Worm (Caenorhabditis elegans): ENCODE data around the gene srb-5.

DNA sequence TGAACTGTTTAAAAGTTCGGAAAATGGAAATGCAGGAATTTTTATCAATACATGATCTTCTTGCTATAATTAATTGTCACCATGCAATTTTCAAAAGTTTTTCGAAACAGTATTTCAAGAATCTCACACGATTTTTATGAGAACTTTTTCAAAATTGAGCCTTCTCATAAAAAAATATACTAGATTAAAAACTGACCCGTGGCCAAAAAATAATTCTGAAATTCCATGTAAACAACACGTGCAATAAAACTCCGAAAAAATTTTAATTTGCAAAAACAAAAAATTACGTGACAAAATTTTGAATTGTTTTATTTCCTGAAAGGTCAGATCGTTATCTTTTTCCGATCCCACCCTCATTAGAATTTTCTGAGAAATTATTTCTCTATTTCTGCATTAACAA, 32.3 kb upstream of the srb-5 start, which contains the start of gene C34F11.5:
- no peak for TF ChIP-seq egl-27 (tag; optimal IDR thresholded peaks at IDR 0.05)
- TF ChIP-seq R02D3.7 (tag; optimal IDR thresholded peaks at IDR 0.05) = no peak
